Worm (Caenorhabditis elegans): Measurements from ENCODE around the gene fbxc-58.

The fbxc-58 gene

ce11 chrIV:9335552-9336251, 35.6 kb upstream of the fbxc-58 start, which contains the start of the genes coa-4 and T20D3.14 (continued):
- no peak for TF ChIP-seq lin-29 (GFP tag; IDR thresholded peaks at IDR 0.05)
- no peak for TF ChIP-seq mdl-1 (tag; optimal IDR thresholded peaks at IDR 0.05)
- no peak for TF ChIP-seq F10B5.3 (tag; optimal IDR thresholded peaks at IDR 0.05)
- TF ChIP-seq lim-7 (GFP tag; IDR thresholded peaks at IDR 0.05), result no peak

ce11 chrIV:9336538-9337090, 34.7 kb upstream of the fbxc-58 start, which contains the start of gene T20D3.5:
Gene T20D3.5 (plus strand): TSS chrIV:9337040.
- TF ChIP-seq ama-1 (optimal IDR thresholded peaks at IDR 0.05), result no peak
- TF ChIP-seq set-16 (GFP tag; IDR thresholded peaks at IDR 0.05), result no peak
- TF ChIP-seq ZK337.2 (GFP tag; IDR thresholded peaks at IDR 0.05), result no peak
- TF ChIP-seq jun-1 (tag; optimal IDR thresholded peaks at IDR 0.05), result no peak
- TF ChIP-seq nhr-111 (GFP tag; optimal IDR thresholded peaks at IDR 0.05), result no peak
- no peak for TF ChIP-seq madf-5 (GFP tag; IDR thresholded peaks at IDR 0.05)
- TF ChIP-seq unc-62 (GFP tag; optimal IDR thresholded peaks at IDR 0.05 in 1 of 2), result no peak
- TF ChIP-seq unc-62 (tag; optimal IDR thresholded peaks at IDR 0.05), result no peak
- peak; percentile 67 for TF ChIP-seq unc-130 (GFP tag; optimal IDR thresholded peaks at IDR 0.05)
- TF ChIP-seq rbr-2 (tag; optimal IDR thresholded peaks at IDR 0.05), result no peak
- no peak for TF ChIP-seq ceh-62 (tag; optimal IDR thresholded peaks at IDR 0.05)
- peak; percentile 66 for TF ChIP-seq mes-2 (tag; optimal IDR thresholded peaks at IDR 0.05; ENCODE audit: poor library complexity, severe bottlenecking)
- no peak for TF ChIP-seq mxl-2 (GFP tag; conservative IDR thresholded peaks at IDR 0.05)
- no peak for TF ChIP-seq fkh-10 (GFP tag; optimal IDR thresholded peaks at IDR 0.05)

- TF ChIP-seq ctbp-1 (GFP tag; IDR thresholded peaks at IDR 0.05) (no peak), nhr-10 (tag; optimal IDR thresholded peaks at IDR 0.05) (no peak), daf-16 (GFP tag; optimal IDR thresholded peaks at IDR 0.05) (no peak), daf-16 (tag; optimal IDR thresholded peaks at IDR 0.05) (peak; percentile 17), dmd-6 (GFP tag; IDR thresholded peaks at IDR 0.05) (no peak), T20F7.1 (GFP tag; optimal IDR thresholded peaks at IDR 0.05) (peak; percentile 28)
Observed at ce11 chrIV:9339205-9339604, 32.1 kb upstream of the fbxc-58 start, which contains the start of gene T20D3.6. Gene T20D3.6 (minus strand): TSS chrIV:9339305.

- TF ChIP-seq dmd-6 (GFP tag; IDR thresholded peaks at IDR 0.05) (no peak), rbr-2 (tag; optimal IDR thresholded peaks at IDR 0.05) (no peak), unc-130 (GFP tag; optimal IDR thresholded peaks at IDR 0.05) (no peak), mes-2 (tag; optimal IDR thresholded peaks at IDR 0.05; ENCODE audit: poor library complexity, severe bottlenecking) (peak; percentile 26), daf-19 (GFP tag; conservative IDR thresholded peaks at IDR 0.05) (no peak), mep-1 (tag; optimal IDR thresholded peaks at IDR 0.05) (peak; percentile 14), dve-1 (tag; optimal IDR thresholded peaks at IDR 0.05; ENCODE audit: insufficient read depth) (peak; percentile 52), hlh-30 (tag; optimal IDR thresholded peaks at IDR 0.05; ENCODE audit: insufficient read depth) (peak; percentile 22), unc-62 (GFP tag; optimal IDR thresholded peaks at IDR 0.05 in 1 of 2) (peak in 1 of 2 experiments; percentile 23), unc-62 (tag; optimal IDR thresholded peaks at IDR 0.05) (no peak), ama-1 (optimal IDR thresholded peaks at IDR 0.05) (peak; percentile 26), daf-16 (GFP tag; optimal IDR thresholded peaks at IDR 0.05) (no peak), daf-16 (tag; optimal IDR thresholded peaks at IDR 0.05) (peak; percentile 81), lin-38 (GFP tag; IDR thresholded peaks at IDR 0.05) (peak; percentile 92), lsy-2 (tag; optimal IDR thresholded peaks at IDR 0.05) (peak in 1 of 2 experiments; percentile 54), aha-1 (tag) (no peak), nhr-28 (tag; optimal IDR thresholded peaks at IDR 0.05) (peak; percentile 15), pqm-1 (tag; optimal IDR thresholded peaks at IDR 0.05) (peak; percentile 13)
Observed at ce11 chrIV:9341591-9341990, 29.7 kb upstream of the fbxc-58 start, which contains the start of gene vps-26. Gene vps-26 (minus strand): TSS chrIV:9341790.
